Fruit fly (Drosophila melanogaster): ENCODE results near the gene trr.

DNA sequence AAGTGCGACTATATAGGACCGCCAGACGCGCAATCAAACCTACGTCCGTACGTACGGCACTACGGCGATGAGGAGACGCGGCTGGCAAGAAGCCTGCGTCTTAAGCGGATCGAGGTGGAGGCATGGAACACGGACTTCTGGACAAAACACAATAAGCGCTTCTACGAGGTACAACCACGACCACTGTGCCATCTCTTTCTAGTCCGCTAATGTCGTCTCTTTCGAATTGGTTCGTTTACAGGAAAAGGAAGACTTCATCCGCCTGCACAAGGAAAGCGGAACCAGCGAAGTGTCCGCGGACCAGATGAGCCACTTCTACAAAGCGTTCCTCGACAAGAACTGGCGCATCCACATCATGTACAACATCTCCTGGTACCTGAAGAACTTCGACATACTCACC is 9.0 kb downstream of the trr start:
- TF ChIP-seq Pif1B (GFP tag; optimal IDR thresholded peaks at IDR 0.05) (no peak), CG4496 (GFP tag; IDR thresholded peaks at IDR 0.05) (no peak), CG8159 (tag; optimal IDR thresholded peaks at IDR 0.05) (no peak), fd96Ca (GFP tag; IDR thresholded peaks at IDR 0.05) (no peak), CG34367 (tag; optimal IDR thresholded peaks at IDR 0.05) (no peak), rn (GFP tag; IDR thresholded peaks at IDR 0.05) (no peak), Snoo (tag; optimal IDR thresholded peaks at IDR 0.05) (no peak), CG13204 (GFP tag; optimal IDR thresholded peaks at IDR 0.05) (no peak), CG8301 (tag; optimal IDR thresholded peaks at IDR 0.05) (no peak)
